Worm (Caenorhabditis elegans) whole organism, L1 larva: ENCODE measurements around the gene odr-1.
A peak's percentile ranks its signal among the peaks of the same experiment; 100 is the strongest.

ENCODE experiments used
- C16A3.4 ChIP-seq: fragments of 150-350 bp; optimal IDR thresholded peaks from 2 replicates; lab custom pipeline; 2014; ENCODE audit warnings: missing biosample characterization, missing genetic modification characterization
- F16B12.6 ChIP-seq: fragments of 150-350 bp; optimal IDR thresholded peaks from 2 replicates; lab custom pipeline; 2014; ENCODE audit warnings: missing biosample characterization, missing genetic modification characterization
- aly-2 ChIP-seq: fragments of 150-350 bp; optimal IDR thresholded peaks from 2 replicates; lab custom pipeline; 2014; ENCODE audit warnings: missing biosample characterization, missing genetic modification characterization
- blmp-1 ChIP-seq: fragments of 150-350 bp; optimal IDR thresholded peaks from 2 replicates; lab custom pipeline; 2014; ENCODE audit warnings: missing biosample characterization, missing genetic modification characterization
- ceh-63 ChIP-seq: fragments of 200-800 bp; sonication (Bioruptor generic); optimal IDR thresholded peaks from 2 replicates; lab custom pipeline; 2018; ENCODE audit warnings: mild to moderate bottlenecking, missing genetic modification characterization, missing compliant biosample characterization
- ceh-8 ChIP-seq: fragments of 200-800 bp; sonication (Bioruptor generic); optimal IDR thresholded peaks from 2 replicates; lab custom pipeline; 2018; ENCODE audit warnings: mild to moderate bottlenecking, missing genetic modification characterization, moderate library complexity, missing compliant biosample characterization
- ceh-82 ChIP-seq, 3 experiments: fragments of 150-350 bp in 1 of 3; sonication (generic microtip) in 2 of 3; optimal IDR thresholded peaks; 2 replicates each; lab custom pipeline; 2014 to 2017; ENCODE audit warnings: missing biosample characterization in 3 of 3, missing genetic modification characterization in 3 of 3
- ceh-90 ChIP-seq: sonication (generic microtip); optimal IDR thresholded peaks from 2 replicates; lab custom pipeline; 2016; ENCODE audit warnings: missing genetic modification characterization, missing compliant biosample characterization
- dsc-1 ChIP-seq: sonication (generic microtip); optimal IDR thresholded peaks from 2 replicates; lab custom pipeline; 2016; ENCODE audit warnings: mild to moderate bottlenecking, missing genetic modification characterization, missing compliant biosample characterization
- efl-1 ChIP-seq, 4 experiments: fragments of 150-350 bp; optimal IDR thresholded peaks in 3 of 4; peaks in 1 of 4; 1 replicate in 1 of 4; 2 replicates in 3 of 4; lab custom pipeline; 2014; ENCODE audit warnings: missing biosample characterization in 2 of 4, missing genetic modification characterization in 2 of 4, missing genetic modification reagents in 2 of 4
- egl-13 ChIP-seq: sonication (generic microtip); optimal IDR thresholded peaks from 2 replicates; lab custom pipeline; 2016; ENCODE audit warnings: missing genotype, missing genetic modification reagents, missing genetic modification characterization, missing compliant biosample characterization
- elt-2 ChIP-seq: sonication (generic microtip); optimal IDR thresholded peaks from 2 replicates; lab custom pipeline; 2016; ENCODE audit warnings: missing genetic modification characterization, mild to moderate bottlenecking, inconsistent platforms, missing compliant biosample characterization, missing genetic modification reagents
- elt-3 ChIP-seq, 6 experiments: fragments of 150-350 bp in 1 of 6; sonication (generic microtip); optimal IDR thresholded peaks; 2 replicates each; lab custom pipeline; 2017 to 2018; ENCODE audit warnings: missing biosample characterization in 6 of 6, missing genetic modification characterization in 6 of 6, inconsistent platforms in 1 of 6
- fkh-8 ChIP-seq: sonication (generic microtip); optimal IDR thresholded peaks from 2 replicates; lab custom pipeline; 2016; ENCODE audit warnings: mild to moderate bottlenecking, missing genetic modification characterization, missing compliant biosample characterization
- fos-1 ChIP-seq: fragments of 150-350 bp; optimal IDR thresholded peaks from 2 replicates; lab custom pipeline; 2014; ENCODE audit warnings: missing biosample characterization, missing genetic modification characterization
- grh-1 ChIP-seq: fragments of 200-800 bp; sonication (Bioruptor generic); IDR thresholded peaks from 2 replicates; pipeline ENCODE4 v1.3.6; 2022; ENCODE audit warnings: missing genetic modification reagents, missing genetic modification characterization, missing compliant biosample characterization
- irx-1 ChIP-seq: sonication (generic microtip); optimal IDR thresholded peaks from 2 replicates; lab custom pipeline; 2016; ENCODE audit warnings: missing genetic modification characterization, missing compliant biosample characterization
- isw-1 ChIP-seq: fragments of 200-800 bp; sonication (Bioruptor generic); IDR thresholded peaks from 2 replicates; pipeline ENCODE4 v1.3.6; 2022; ENCODE audit warnings: missing genetic modification characterization, missing compliant biosample characterization
- lin-13 ChIP-seq: fragments of 150-350 bp; optimal IDR thresholded peaks from 2 replicates; lab custom pipeline; 2014; ENCODE audit warnings: missing biosample characterization, missing genetic modification reagents, missing genetic modification characterization
- lin-14 ChIP-seq: fragments of 200-800 bp; sonication (Bioruptor generic); optimal IDR thresholded peaks from 2 replicates; lab custom pipeline; 2018; ENCODE audit warnings: mild to moderate bottlenecking, missing genetic modification characterization, moderate library complexity, missing compliant biosample characterization
- lin-15B ChIP-seq: fragments of 150-350 bp; sonication (generic microtip); optimal IDR thresholded peaks from 3 replicates; lab custom pipeline; 2014; ENCODE audit warnings: missing biosample characterization, missing genetic modification characterization
- lin-35 ChIP-seq, 2 experiments: fragments of 150-350 bp; optimal IDR thresholded peaks; 2 replicates each; lab custom pipeline; 2014; ENCODE audit warnings: missing biosample characterization in 2 of 2, missing genetic modification characterization in 2 of 2, missing genetic modification reagents in 2 of 2
- lin-39 ChIP-seq: fragments of 150-350 bp; optimal IDR thresholded peaks from 2 replicates; lab custom pipeline; 2014; ENCODE audit warnings: missing biosample characterization, missing genetic modification reagents, missing genetic modification characterization
- lsy-2 ChIP-seq, 2 experiments: fragments of 150-350 bp; optimal IDR thresholded peaks; 2 replicates each; lab custom pipeline; 2014; ENCODE audit warnings: missing biosample characterization in 2 of 2, missing genetic modification characterization in 2 of 2
- mab-9 ChIP-seq: fragments of 200-800 bp; sonication (Bioruptor generic); IDR thresholded peaks from 2 replicates; pipeline ENCODE4 v1.3.6; 2022; ENCODE audit warnings: missing genetic modification reagents, missing genetic modification characterization, missing compliant biosample characterization
- mdl-1 ChIP-seq, 2 experiments: fragments of 150-350 bp; optimal IDR thresholded peaks; 2 replicates each; lab custom pipeline; 2014 to 2017; ENCODE audit warnings: missing biosample characterization in 2 of 2, missing genetic modification characterization in 2 of 2, inconsistent platforms in 1 of 2
- mep-1 ChIP-seq: fragments of 150-350 bp; optimal IDR thresholded peaks from 2 replicates; lab custom pipeline; 2014; ENCODE audit warnings: missing biosample characterization, missing genetic modification characterization
- nhr-11 ChIP-seq: fragments of 150-350 bp; optimal IDR thresholded peaks from 2 replicates; lab custom pipeline; 2014; ENCODE audit warnings: missing biosample characterization, missing genetic modification characterization
- nhr-19 ChIP-seq: fragments of 200-800 bp; sonication (Bioruptor generic); conservative IDR thresholded peaks from 2 replicates; pipeline ENCODE4 v1.3.6; 2022; ENCODE audit warnings: missing genetic modification characterization, missing compliant biosample characterization
- nhr-20 ChIP-seq: sonication (generic microtip); optimal IDR thresholded peaks from 2 replicates; lab custom pipeline; 2016; ENCODE audit warnings: mild to moderate bottlenecking, missing genetic modification characterization, missing compliant biosample characterization
- nhr-237 ChIP-seq: fragments of 150-350 bp; optimal IDR thresholded peaks from 2 replicates; lab custom pipeline; 2014; ENCODE audit warnings: missing biosample characterization, missing genetic modification characterization
- nhr-28 ChIP-seq: fragments of 150-350 bp; optimal IDR thresholded peaks from 2 replicates; lab custom pipeline; 2014; ENCODE audit warnings: missing biosample characterization, missing genetic modification characterization
- nhr-47 ChIP-seq: sonication (generic microtip); optimal IDR thresholded peaks from 2 replicates; lab custom pipeline; 2016; ENCODE audit warnings: mild to moderate bottlenecking, missing genetic modification characterization, moderate library complexity, missing compliant biosample characterization
- nhr-71 ChIP-seq: sonication (generic microtip); optimal IDR thresholded peaks from 2 replicates; lab custom pipeline; 2016; ENCODE audit warnings: mild to moderate bottlenecking, missing genetic modification characterization, moderate library complexity, missing compliant biosample characterization
- nhr-76 ChIP-seq: sonication (generic microtip); optimal IDR thresholded peaks from 2 replicates; lab custom pipeline; 2017; ENCODE audit warnings: missing biosample characterization, missing genetic modification characterization
- nhr-77 ChIP-seq: fragments of 150-350 bp; optimal IDR thresholded peaks from 2 replicates; lab custom pipeline; 2014; ENCODE audit warnings: missing biosample characterization, missing genetic modification characterization
- nhr-85 ChIP-seq: sonication (generic microtip); peaks from one replicate; lab custom pipeline; 2016; ENCODE audit warnings: missing genetic modification characterization, inconsistent platforms, missing compliant biosample characterization
- nhr-90 ChIP-seq: sonication (generic microtip); optimal IDR thresholded peaks from 2 replicates; lab custom pipeline; 2016; ENCODE audit warnings: mild to moderate bottlenecking, missing genetic modification characterization, missing compliant biosample characterization; ENCODE audit not compliant: poor library complexity
- pqm-1 ChIP-seq: sonication (generic microtip); optimal IDR thresholded peaks from 3 replicates; lab custom pipeline; 2017; ENCODE audit warnings: missing biosample characterization, missing genetic modification characterization
- rnt-1 ChIP-seq: sonication (generic microtip); optimal IDR thresholded peaks from 2 replicates; lab custom pipeline; 2016; ENCODE audit warnings: mild to moderate bottlenecking, missing genetic modification characterization, moderate library complexity, missing compliant biosample characterization
- snu-23 ChIP-seq: sonication (generic microtip); optimal IDR thresholded peaks from 2 replicates; lab custom pipeline; 2016; ENCODE audit warnings: missing genetic modification characterization, missing compliant biosample characterization
- sup-37 ChIP-seq: fragments of 200-800 bp; sonication (Bioruptor generic); optimal IDR thresholded peaks from 2 replicates; lab custom pipeline; 2018; ENCODE audit warnings: mild to moderate bottlenecking, missing genetic modification characterization, missing compliant biosample characterization
- tbx-2 ChIP-seq: sonication (generic microtip); optimal IDR thresholded peaks from 2 replicates; lab custom pipeline; 2016; ENCODE audit warnings: missing genetic modification characterization, missing compliant biosample characterization
- vab-15 ChIP-seq: sonication (generic microtip); optimal IDR thresholded peaks from 2 replicates; lab custom pipeline; 2017; ENCODE audit warnings: missing genotype, mild to moderate bottlenecking, missing genetic modification characterization, missing compliant biosample characterization
- zag-1 ChIP-seq: fragments of 150-350 bp; optimal IDR thresholded peaks from 2 replicates; lab custom pipeline; 2014; ENCODE audit warnings: missing biosample characterization, missing genetic modification characterization
- zip-4 ChIP-seq: fragments of 200-800 bp; sonication (Bioruptor generic); optimal IDR thresholded peaks from 2 replicates; lab custom pipeline; 2018; ENCODE audit warnings: mild to moderate bottlenecking, missing genetic modification characterization, moderate library complexity, missing compliant biosample characterization
- ztf-4 ChIP-seq: fragments of 150-350 bp; optimal IDR thresholded peaks from 2 replicates; lab custom pipeline; 2014; ENCODE audit warnings: missing biosample characterization, missing genetic modification characterization

The odr-1 gene

DNA sequence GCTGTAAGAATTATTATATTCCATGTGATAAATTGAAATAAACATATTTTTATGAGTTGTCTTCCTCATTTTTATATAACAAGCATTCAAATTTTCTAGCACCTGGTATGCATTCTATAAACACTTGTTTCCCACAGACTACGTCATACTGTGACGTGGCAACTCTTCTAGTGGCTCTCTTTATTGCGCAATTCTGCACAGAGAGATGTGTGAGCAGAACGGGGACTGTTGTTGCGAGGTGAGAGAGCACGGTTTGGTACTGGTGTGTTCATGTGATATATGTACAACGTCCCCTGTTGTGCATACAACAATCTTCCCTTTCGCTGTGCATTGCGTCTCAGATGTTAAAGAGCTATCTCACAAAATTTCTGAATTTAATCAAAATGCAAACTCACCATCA lies 25.7 kb downstream of the odr-1 start:
- TF ChIP-seq mep-1 (tag; lab: Kevin White, UChicago) (no peak), F16B12.6 (tag; lab: Kevin White, UChicago) (no peak), C16A3.4 (tag; lab: Kevin White, UChicago) (no peak), tbx-2 (tag; lab: Kevin White, UChicago) (no peak), ztf-4 (tag; lab: Kevin White, UChicago) (no peak), mdl-1 (tag; optimal IDR thresholded peaks at IDR 0.05; lab: Kevin White, UChicago) (no peak), nhr-28 (no peak), aly-2 (tag; lab: Kevin White, UChicago) (no peak), ceh-8 (GFP tag; lab: Kevin White, UChicago) (no peak), grh-1 (no peak), lsy-2 (tag; optimal IDR thresholded peaks at IDR 0.05; lab: Kevin White, UChicago) (no peak), lin-15B (tag; lab: Kevin White, UChicago) (no peak), vab-15 (tag; lab: Kevin White, UChicago) (no peak), ceh-63 (no peak), zag-1 (tag; lab: Kevin White, UChicago) (no peak), irx-1 (tag; lab: Kevin White, UChicago) (no peak), efl-1 (optimal IDR thresholded peaks at IDR 0.05; lab: Kevin White, UChicago) (no peak), efl-1 (GFP tag; optimal IDR thresholded peaks at IDR 0.05 in 1 of 2; lab: Kevin White, UChicago) (no peak), nhr-11 (tag; lab: Kevin White, UChicago) (no peak), mab-9 (GFP tag; lab: Robert Waterston, UW) (no peak)

DNA sequence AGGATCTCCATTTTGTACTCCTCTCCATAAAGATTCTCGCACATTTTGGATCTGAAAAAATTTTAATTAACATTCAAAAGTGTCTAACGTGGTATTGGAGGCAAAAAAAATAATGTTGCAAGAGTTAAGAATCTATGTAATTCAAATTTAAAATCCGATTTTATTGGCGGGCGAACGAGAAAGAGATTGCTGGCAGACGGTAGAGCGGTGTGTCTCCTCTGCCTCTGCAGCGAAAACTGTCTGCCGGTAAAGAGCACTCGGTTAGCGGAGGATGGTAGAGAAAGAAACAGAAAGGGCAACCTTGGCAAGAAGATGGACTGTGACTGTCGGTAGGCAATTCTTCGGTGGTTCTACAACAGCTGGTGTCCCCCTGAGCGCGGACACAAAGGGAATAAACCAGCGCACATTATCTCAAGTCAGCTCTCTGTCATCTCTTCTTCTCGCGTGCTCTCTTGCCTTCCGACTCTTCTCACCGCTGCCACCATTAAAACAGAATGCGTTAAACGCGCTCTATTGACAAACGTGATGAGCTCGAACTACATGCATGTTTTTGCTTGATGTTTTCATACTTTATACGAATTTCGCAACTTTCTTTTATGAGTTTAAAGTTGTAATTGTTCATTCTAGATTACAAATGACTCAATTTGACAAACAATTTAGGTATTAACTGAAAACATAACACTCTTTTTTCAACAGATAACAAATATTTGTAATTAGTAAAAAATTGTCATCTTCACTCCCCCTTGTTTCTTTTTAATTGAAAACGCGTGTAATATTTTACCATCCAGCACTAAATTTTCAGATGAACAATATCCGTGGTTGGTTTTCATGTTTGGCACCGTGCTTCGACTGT lies 31.7 kb downstream of the odr-1 start, which contains the start of the genes cdk-4 and F18H3.1:
TSS of gene cdk-4 (minus strand) at position 51 of the 853 bp plus-strand sequence.
TSS of gene F18H3.1 (plus strand) at position 803 of the 853 bp plus-strand sequence.
- TF ChIP-seq fkh-8 (tag; lab: Kevin White, UChicago) = peak; percentile 34
- no peak for TF ChIP-seq lin-39
- TF ChIP-seq lin-14 (GFP tag; lab: Kevin White, UChicago) = peak; percentile 86
- TF ChIP-seq blmp-1 (tag; lab: Kevin White, UChicago) = peak; percentile 10
- TF ChIP-seq mep-1 (tag; lab: Kevin White, UChicago) = peak; percentile 34
- TF ChIP-seq mab-9 (GFP tag; lab: Robert Waterston, UW) = 0 out of 2 replicates have a peak, but pooled peaks have one; percentile 11
- peak; percentile 39; the same call in 1 of the 2 replicates for TF ChIP-seq grh-1
- peak; percentile 14 for TF ChIP-seq lin-15B (tag; lab: Kevin White, UChicago)
- peak; percentile 21 for TF ChIP-seq C16A3.4 (tag; lab: Kevin White, UChicago)
- TF ChIP-seq snu-23 = peak; percentile 45
- TF ChIP-seq nhr-90 (tag; lab: Kevin White, UChicago) = peak; percentile 9
- TF ChIP-seq vab-15 (tag; lab: Kevin White, UChicago) = no peak
- TF ChIP-seq nhr-85 (tag; lab: Kevin White, UChicago) = peak; percentile 79
- TF ChIP-seq ceh-82 (tag; optimal IDR thresholded peaks at IDR 0.05; lab: Kevin White, UChicago) = peak in 1 of 3 experiments; percentile 52
- TF ChIP-seq zip-4 (GFP tag; lab: Kevin White, UChicago) = no peak
- TF ChIP-seq elt-3 (tag; optimal IDR thresholded peaks at IDR 0.05; lab: Kevin White, UChicago) = no peak
- TF ChIP-seq elt-2 (tag; lab: Kevin White, UChicago) = peak; percentile 5
- no peak for TF ChIP-seq fos-1 (tag; lab: Kevin White, UChicago)
- peak; percentile 44 for TF ChIP-seq nhr-71 (tag; lab: Kevin White, UChicago)
- TF ChIP-seq isw-1 (GFP tag; lab: Robert Waterston, UW) = peak; percentile 2; the same call in 1 of the 2 replicates
- peak; percentile 34 for TF ChIP-seq lin-13 (GFP tag; lab: Kevin White, UChicago)
- no peak for TF ChIP-seq ceh-63
- no peak for TF ChIP-seq ceh-90 (tag; lab: Kevin White, UChicago)
- peak; percentile 23 to 33 for TF ChIP-seq lin-35 (GFP tag; optimal IDR thresholded peaks at IDR 0.05; lab: Kevin White, UChicago)
- peak; percentile 17 for TF ChIP-seq dsc-1 (tag; lab: Kevin White, UChicago)
- no peak for TF ChIP-seq nhr-76 (tag; lab: Kevin White, UChicago)
- TF ChIP-seq mdl-1 (tag; optimal IDR thresholded peaks at IDR 0.05; lab: Kevin White, UChicago) = no peak
- no peak for TF ChIP-seq nhr-237 (tag; lab: Kevin White, UChicago)
- TF ChIP-seq sup-37 (GFP tag; lab: Kevin White, UChicago) = no peak
- no peak for TF ChIP-seq pqm-1 (tag; lab: Kevin White, UChicago)
- peak; percentile 30 for TF ChIP-seq rnt-1 (tag; lab: Kevin White, UChicago)
- TF ChIP-seq lsy-2 (tag; optimal IDR thresholded peaks at IDR 0.05; lab: Kevin White, UChicago) = peak in 1 of 2 experiments; percentile 61
- no peak for TF ChIP-seq aly-2 (tag; lab: Kevin White, UChicago)
- TF ChIP-seq efl-1 (optimal IDR thresholded peaks at IDR 0.05; lab: Kevin White, UChicago) = no peak
- peak in 1 of 2 experiments; percentile 33 for TF ChIP-seq efl-1 (GFP tag; optimal IDR thresholded peaks at IDR 0.05 in 1 of 2; lab: Kevin White, UChicago)
- TF ChIP-seq nhr-77 (tag; lab: Kevin White, UChicago) = peak; percentile 11
- TF ChIP-seq egl-13 = no peak
- TF ChIP-seq nhr-20 = peak; percentile 26
- no peak for TF ChIP-seq nhr-19 (GFP tag; lab: Robert Waterston, UW)
- peak; percentile 30 for TF ChIP-seq nhr-47 (tag; lab: Kevin White, UChicago)
